Worm (Caenorhabditis elegans): ENCODE data around the gene H04M03.11.

H04M03.11 gene

DNA sequence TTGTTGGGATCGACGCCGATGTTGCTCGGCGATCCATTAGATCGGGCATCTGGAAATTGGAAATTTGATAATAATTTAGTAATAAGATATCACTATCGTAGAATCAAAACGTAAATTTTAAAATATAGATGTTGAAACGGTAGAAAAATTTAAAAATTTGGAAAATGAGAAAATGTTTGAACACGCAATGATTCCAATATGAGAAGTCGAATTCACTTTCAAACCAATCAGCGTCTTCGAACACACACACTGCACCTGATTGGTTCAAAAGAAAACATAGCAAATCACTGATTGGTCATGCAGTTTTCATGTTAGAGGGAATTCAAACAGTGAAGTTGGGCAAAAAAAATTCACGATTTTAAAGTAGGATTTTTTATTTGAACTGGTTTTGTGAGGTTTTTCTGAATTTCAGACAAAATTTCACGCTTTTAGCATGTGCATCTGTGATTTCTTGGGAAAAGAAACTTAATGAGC lies 18.9 kb upstream of the H04M03.11 start, which contains the start of gene H04M03.12:
H04M03.12 (minus strand) TSS at position 51 of the 474 bp plus-strand sequence.
- TF ChIP-seq tab-1 (GFP tag; IDR thresholded peaks at IDR 0.05) (no peak), ref-1 (GFP tag; conservative IDR thresholded peaks at IDR 0.05) (no peak), ztf-29 (GFP tag; IDR thresholded peaks at IDR 0.05) (no peak), ztf-23 (GFP tag; IDR thresholded peaks at IDR 0.05) (no peak), klf-2 (GFP tag; conservative IDR thresholded peaks at IDR 0.05) (no peak), flt-1 (GFP tag; IDR thresholded peaks at IDR 0.05) (no peak), T22C8.4 (GFP tag; IDR thresholded peaks at IDR 0.05) (no peak), cog-1 (tag; optimal IDR thresholded peaks at IDR 0.05) (no peak), med-1 (GFP tag; optimal IDR thresholded peaks at IDR 0.05; ENCODE audit: insufficient read depth) (no peak)

DNA sequence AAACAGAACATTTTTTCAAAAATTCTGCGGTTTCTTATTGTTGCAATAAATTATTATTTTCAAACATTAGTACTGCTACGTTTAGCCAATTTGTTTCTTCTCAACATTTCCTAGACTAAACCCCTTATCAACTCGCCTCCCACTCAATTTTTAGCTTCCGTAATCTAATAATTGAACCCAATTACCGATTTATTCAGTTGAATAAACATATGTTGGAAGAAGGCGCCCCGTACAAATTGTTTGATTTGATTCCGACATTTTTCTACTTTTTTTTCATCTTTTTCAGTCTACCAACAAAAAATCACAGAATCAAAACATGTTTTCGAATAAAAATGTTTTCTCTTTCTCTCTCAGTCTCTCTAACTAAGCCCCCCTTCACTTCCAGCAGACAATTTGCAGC lies 18.3 kb upstream of the H04M03.11 start:
- TF ChIP-seq ref-1 (GFP tag; conservative IDR thresholded peaks at IDR 0.05), result no peak
- no peak for TF ChIP-seq ztf-29 (GFP tag; IDR thresholded peaks at IDR 0.05)
- TF ChIP-seq klf-2 (GFP tag; conservative IDR thresholded peaks at IDR 0.05), result no peak
- TF ChIP-seq flt-1 (GFP tag; IDR thresholded peaks at IDR 0.05), result no peak
- TF ChIP-seq T22C8.4 (GFP tag; IDR thresholded peaks at IDR 0.05), result no peak
- no peak for TF ChIP-seq med-1 (GFP tag; optimal IDR thresholded peaks at IDR 0.05; ENCODE audit: insufficient read depth)
- TF ChIP-seq ztf-23 (GFP tag; IDR thresholded peaks at IDR 0.05), result no peak

ce11 chrIV:5896341-5896740 lies 11.9 kb upstream of the H04M03.11 start, which contains the start of gene pck-3:
Gene pck-3 (plus strand): TSS chrIV:5896641.
- TF ChIP-seq klf-2 (GFP tag; conservative IDR thresholded peaks at IDR 0.05), result no peak
- no peak for TF ChIP-seq ref-1 (GFP tag; conservative IDR thresholded peaks at IDR 0.05)
- no peak for TF ChIP-seq flt-1 (GFP tag; IDR thresholded peaks at IDR 0.05)
- no peak for TF ChIP-seq cog-1 (tag; optimal IDR thresholded peaks at IDR 0.05)
- TF ChIP-seq T22C8.4 (GFP tag; IDR thresholded peaks at IDR 0.05), result no peak
- no peak for TF ChIP-seq tab-1 (GFP tag; IDR thresholded peaks at IDR 0.05)
- TF ChIP-seq ztf-23 (GFP tag; IDR thresholded peaks at IDR 0.05), result no peak
- no peak for TF ChIP-seq med-1 (GFP tag; optimal IDR thresholded peaks at IDR 0.05; ENCODE audit: insufficient read depth)
- no peak for TF ChIP-seq ztf-29 (GFP tag; IDR thresholded peaks at IDR 0.05)

DNA sequence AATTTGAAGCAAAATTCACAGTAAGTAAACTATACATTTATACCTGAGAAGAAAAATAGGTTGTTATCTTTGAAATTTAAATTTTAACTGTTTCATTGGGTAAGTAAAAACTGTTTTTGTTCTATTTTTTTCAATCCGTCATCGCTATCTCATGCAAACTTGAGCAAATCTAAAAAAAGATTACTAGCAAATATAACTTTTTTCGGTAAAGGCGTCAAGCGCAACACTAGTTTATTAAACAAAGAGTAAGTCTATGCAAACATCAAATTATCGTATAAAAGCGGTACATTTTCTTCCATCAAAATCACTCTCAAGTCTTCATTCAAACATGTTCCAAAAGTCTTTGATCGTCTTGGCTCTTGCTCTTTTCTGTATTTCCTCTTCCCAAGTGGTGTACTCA lies 10.8 kb upstream of the H04M03.11 start, which contains the start of gene nspb-6:
nspb-6 (plus strand) TSS at position 301 of the 400 bp plus-strand sequence.
- no peak for TF ChIP-seq cog-1 (tag; optimal IDR thresholded peaks at IDR 0.05)
- TF ChIP-seq ref-1 (GFP tag; conservative IDR thresholded peaks at IDR 0.05), result no peak
- no peak for TF ChIP-seq klf-2 (GFP tag; conservative IDR thresholded peaks at IDR 0.05)
- TF ChIP-seq flt-1 (GFP tag; IDR thresholded peaks at IDR 0.05), result no peak
- TF ChIP-seq tab-1 (GFP tag; IDR thresholded peaks at IDR 0.05), result no peak
- TF ChIP-seq T22C8.4 (GFP tag; IDR thresholded peaks at IDR 0.05), result no peak
- no peak for TF ChIP-seq ztf-29 (GFP tag; IDR thresholded peaks at IDR 0.05)
- TF ChIP-seq med-1 (GFP tag; optimal IDR thresholded peaks at IDR 0.05; ENCODE audit: insufficient read depth), result no peak
- TF ChIP-seq ztf-23 (GFP tag; IDR thresholded peaks at IDR 0.05), result no peak

DNA sequence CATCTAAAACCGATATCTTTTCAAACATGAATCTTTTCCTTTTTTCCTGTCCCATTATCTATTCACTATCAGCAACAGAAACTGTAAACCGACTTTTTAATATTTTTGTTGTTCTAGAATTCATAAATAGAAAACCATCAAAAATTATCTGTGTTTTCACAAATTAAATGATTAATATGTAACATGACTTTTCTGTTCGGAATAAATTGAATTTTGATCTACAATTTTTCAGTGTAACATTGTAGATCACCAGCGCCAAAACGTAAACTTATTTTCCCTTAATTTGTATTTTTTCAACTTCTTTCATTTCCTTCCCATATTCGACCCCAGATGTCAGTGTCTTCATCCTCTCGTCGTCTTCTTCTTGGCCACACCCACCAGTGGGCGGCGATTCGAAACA lies 6.9 kb upstream of the H04M03.11 start, which contains the start of gene H04M03.3:
H04M03.3 (plus strand) TSS at position 301 of the 400 bp plus-strand sequence.
- TF ChIP-seq T22C8.4 (GFP tag; IDR thresholded peaks at IDR 0.05) (no peak), cog-1 (tag; optimal IDR thresholded peaks at IDR 0.05) (no peak), med-1 (GFP tag; optimal IDR thresholded peaks at IDR 0.05; ENCODE audit: insufficient read depth) (no peak), ref-1 (GFP tag; conservative IDR thresholded peaks at IDR 0.05) (no peak), flt-1 (GFP tag; IDR thresholded peaks at IDR 0.05) (no peak), tab-1 (GFP tag; IDR thresholded peaks at IDR 0.05) (no peak), ztf-23 (GFP tag; IDR thresholded peaks at IDR 0.05) (no peak), ztf-29 (GFP tag; IDR thresholded peaks at IDR 0.05) (no peak), klf-2 (GFP tag; conservative IDR thresholded peaks at IDR 0.05) (no peak)

ce11 chrIV:5886605-5887004 lies 2.2 kb upstream of the H04M03.11 start:
- TF ChIP-seq klf-2 (GFP tag; conservative IDR thresholded peaks at IDR 0.05) (no peak), tab-1 (GFP tag; IDR thresholded peaks at IDR 0.05) (no peak), flt-1 (GFP tag; IDR thresholded peaks at IDR 0.05) (no peak), ztf-23 (GFP tag; IDR thresholded peaks at IDR 0.05) (no peak), cog-1 (tag; optimal IDR thresholded peaks at IDR 0.05) (no peak), ztf-29 (GFP tag; IDR thresholded peaks at IDR 0.05) (no peak), T22C8.4 (GFP tag; IDR thresholded peaks at IDR 0.05) (no peak), med-1 (GFP tag; optimal IDR thresholded peaks at IDR 0.05; ENCODE audit: insufficient read depth) (no peak), ref-1 (GFP tag; conservative IDR thresholded peaks at IDR 0.05) (no peak)

DNA sequence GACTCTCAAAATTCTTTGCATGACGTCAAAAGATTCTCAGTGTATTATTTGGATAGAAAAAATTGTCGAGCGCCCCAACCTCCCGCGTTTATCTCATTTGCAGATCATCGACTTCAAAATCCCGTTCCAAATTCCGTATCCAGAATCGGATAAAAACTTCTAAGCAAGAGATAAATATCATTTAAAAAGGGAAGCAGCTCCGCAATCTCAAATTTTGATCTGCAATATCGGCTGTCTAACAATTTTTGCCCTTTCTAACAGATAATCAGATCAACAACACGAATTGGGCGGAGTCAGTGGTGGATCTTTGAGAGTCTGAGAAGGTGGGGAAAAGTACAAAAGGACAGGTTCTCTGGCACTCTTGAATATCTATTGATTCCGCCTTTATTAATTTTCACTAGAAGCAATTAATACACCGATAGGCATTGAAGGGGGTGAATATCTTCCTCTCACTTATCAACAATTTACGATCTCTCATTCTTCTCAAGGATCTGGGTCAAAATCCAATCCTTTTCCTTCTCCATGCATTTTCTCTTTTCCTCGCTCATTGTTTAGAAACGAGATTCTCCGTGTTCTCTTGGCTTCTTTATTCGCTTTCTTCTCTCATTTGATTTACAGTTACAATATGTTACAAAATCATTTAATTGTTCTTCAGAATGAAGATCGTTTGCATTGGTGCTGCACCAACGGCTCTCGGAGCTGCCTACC lies 934 bp upstream of the H04M03.11 start, which contains the start of gene glf-1:
glf-1 (plus strand) TSS at position 656 of the 708 bp plus-strand sequence.
- TF ChIP-seq klf-2 (GFP tag; conservative IDR thresholded peaks at IDR 0.05), result no peak
- no peak for TF ChIP-seq med-1 (GFP tag; optimal IDR thresholded peaks at IDR 0.05; ENCODE audit: insufficient read depth)
- TF ChIP-seq flt-1 (GFP tag; IDR thresholded peaks at IDR 0.05), result no peak
- TF ChIP-seq T22C8.4 (GFP tag; IDR thresholded peaks at IDR 0.05), result no peak
- no peak for TF ChIP-seq tab-1 (GFP tag; IDR thresholded peaks at IDR 0.05)
- TF ChIP-seq ref-1 (GFP tag; conservative IDR thresholded peaks at IDR 0.05), result no peak

DNA sequence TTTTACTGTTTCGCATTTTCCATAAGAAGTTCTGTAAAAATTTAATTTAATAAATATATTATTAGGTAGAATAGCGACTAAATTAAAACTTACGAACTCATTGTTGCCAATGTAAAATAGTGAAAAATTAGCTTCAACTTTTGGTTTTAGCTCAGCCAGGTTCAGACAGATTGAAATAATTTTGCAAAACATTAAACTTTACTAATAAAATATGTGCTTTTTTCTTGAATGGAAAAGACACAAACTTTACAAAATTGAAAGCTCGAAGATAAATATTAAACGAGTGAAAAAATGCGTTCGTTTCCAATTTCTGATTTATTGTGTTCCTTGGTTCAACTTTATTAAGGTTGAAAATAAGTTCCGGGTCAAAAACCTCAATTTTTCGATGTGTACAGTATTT lies 4.5 kb downstream of the H04M03.11 start, which contains the start of gene srv-22:
srv-22 (minus strand) TSS at position 101 of the 400 bp plus-strand sequence.
- TF ChIP-seq ztf-29 (GFP tag; IDR thresholded peaks at IDR 0.05) (no peak), ztf-23 (GFP tag; IDR thresholded peaks at IDR 0.05) (no peak), klf-2 (GFP tag; conservative IDR thresholded peaks at IDR 0.05) (no peak), cog-1 (tag; optimal IDR thresholded peaks at IDR 0.05) (no peak), ref-1 (GFP tag; conservative IDR thresholded peaks at IDR 0.05) (no peak), med-1 (GFP tag; optimal IDR thresholded peaks at IDR 0.05; ENCODE audit: insufficient read depth) (no peak), flt-1 (GFP tag; IDR thresholded peaks at IDR 0.05) (no peak), tab-1 (GFP tag; IDR thresholded peaks at IDR 0.05) (no peak), T22C8.4 (GFP tag; IDR thresholded peaks at IDR 0.05) (no peak)

- no peak for TF ChIP-seq ztf-29 (GFP tag; IDR thresholded peaks at IDR 0.05)
- no peak for TF ChIP-seq med-1 (GFP tag; optimal IDR thresholded peaks at IDR 0.05; ENCODE audit: insufficient read depth)
- TF ChIP-seq cog-1 (tag; optimal IDR thresholded peaks at IDR 0.05), result no peak
- no peak for TF ChIP-seq klf-2 (GFP tag; conservative IDR thresholded peaks at IDR 0.05)
- no peak for TF ChIP-seq tab-1 (GFP tag; IDR thresholded peaks at IDR 0.05)
- no peak for TF ChIP-seq flt-1 (GFP tag; IDR thresholded peaks at IDR 0.05)
- no peak for TF ChIP-seq ztf-23 (GFP tag; IDR thresholded peaks at IDR 0.05)
- no peak for TF ChIP-seq ref-1 (GFP tag; conservative IDR thresholded peaks at IDR 0.05)
These were observed 7.2 kb downstream of the H04M03.11 start, which contains the start of gene srv-21 for ce11 chrIV:5877246-5877645. Gene srv-21 (minus strand): TSS chrIV:5877346.
